Fruit fly (Drosophila melanogaster) whole organism, wandering third instar larva: ENCODE results near the gene crm.
A peak's percentile ranks its signal among the peaks of the same experiment; 100 is the strongest.

Experiments used
- Abd-B ChIP-seq: fragments of >200 bp; optimal IDR thresholded peaks from 2 replicates; lab custom pipeline; 2017; ENCODE audit warnings: missing biosample characterization, missing genetic modification characterization
- CG9705 ChIP-seq: fragments of 200-800 bp; sonication (Bioruptor generic); optimal IDR thresholded peaks from 2 replicates; lab custom pipeline; 2018; ENCODE audit warnings: missing biosample characterization, mild to moderate bottlenecking, missing genetic modification characterization
- CrebA ChIP-seq: fragments of 200-800 bp; sonication (Bioruptor generic); optimal IDR thresholded peaks from 2 replicates; lab custom pipeline; 2016; ENCODE audit warnings: missing biosample characterization, mild to moderate bottlenecking, missing genetic modification characterization, borderline replicate concordance
- Dfd ChIP-seq: fragments of >200 bp; optimal IDR thresholded peaks from 2 replicates; lab custom pipeline; 2017; ENCODE audit warnings: missing biosample characterization, missing genetic modification characterization
- GATAd ChIP-seq: sonication (Bioruptor generic); optimal IDR thresholded peaks from 2 replicates; lab custom pipeline; 2016; ENCODE audit warnings: missing biosample characterization, missing genetic modification characterization
- HLH106 ChIP-seq: fragments of 200-800 bp; optimal IDR thresholded peaks from 3 replicates; lab custom pipeline; 2019; ENCODE audit warnings: missing biosample characterization, mild to moderate bottlenecking, missing genetic modification characterization, moderate library complexity
- Hnf4 ChIP-seq: fragments of 200-800 bp; sonication (Bioruptor generic); optimal IDR thresholded peaks from 2 replicates; lab custom pipeline; 2016; ENCODE audit warnings: missing biosample characterization, mild to moderate bottlenecking, missing genetic modification characterization
- Jra ChIP-seq: sonication (Bioruptor generic); optimal IDR thresholded peaks from 2 replicates; lab custom pipeline; 2016; ENCODE audit warnings: missing biosample characterization, missing genetic modification characterization
- Myc ChIP-seq: fragments of >200 bp; optimal IDR thresholded peaks from 2 replicates; lab custom pipeline; 2017
- N ChIP-seq: fragments of >200 bp; optimal IDR thresholded peaks from 2 replicates; lab custom pipeline; 2018; ENCODE audit warnings: missing biosample characterization, missing external identifiers, missing genetic modification characterization
- OdsH ChIP-seq: fragments of 200-800 bp; sonication (Bioruptor generic); optimal IDR thresholded peaks from 2 replicates; lab custom pipeline; 2016; ENCODE audit warnings: missing biosample characterization, mild to moderate bottlenecking, missing genetic modification characterization
- Rel ChIP-seq, 2 experiments: fragments of 200-800 bp; sonication (Bioruptor generic) in 1 of 2; optimal IDR thresholded peaks; 2 replicates in 1 of 2; 3 replicates in 1 of 2; lab custom pipeline; 2016 to 2019; ENCODE audit warnings: mild to moderate bottlenecking in 2 of 2, missing biosample characterization in 2 of 2, missing genetic modification characterization in 2 of 2, moderate library complexity in 1 of 2
- Sp1 ChIP-seq: fragments of 200-800 bp; sonication (Bioruptor generic); optimal IDR thresholded peaks from 3 replicates; lab custom pipeline; 2019; ENCODE audit warnings: missing biosample characterization, mild to moderate bottlenecking, missing genetic modification characterization, moderate library complexity
- Vsx2 ChIP-seq: fragments of 200-300, 225-300 bp; sonication (Bioruptor generic); optimal IDR thresholded peaks from 2 replicates; lab custom pipeline; 2018; ENCODE audit warnings: missing biosample characterization, missing genetic modification characterization; ENCODE audit not compliant: partially characterized antibody
- brk ChIP-seq: fragments of 200-800 bp; sonication (Bioruptor generic); optimal IDR thresholded peaks from 2 replicates; lab custom pipeline; 2016; ENCODE audit warnings: missing biosample characterization, mild to moderate bottlenecking, missing genetic modification characterization
- dl ChIP-seq, 2 experiments: fragments of 175-275, 200-275 bp in 1 of 2; fragments of 200-275 bp in 1 of 2; sonication (Bioruptor generic); optimal IDR thresholded peaks; lab custom pipeline; 2018; ENCODE audit warnings: mild to moderate bottlenecking in 2 of 2, missing biosample characterization in 2 of 2, missing genetic modification characterization in 2 of 2, moderate library complexity in 2 of 2; ENCODE audit not compliant: partially characterized antibody in 2 of 2, insufficient read depth in 1 of 2
- dmrt93B ChIP-seq: fragments of 200-800 bp; sonication (Bioruptor generic); optimal IDR thresholded peaks from 2 replicates; lab custom pipeline; 2018; ENCODE audit warnings: missing biosample characterization, mild to moderate bottlenecking, missing genetic modification characterization
- dsf ChIP-seq: sonication (Bioruptor generic); optimal IDR thresholded peaks from 2 replicates; lab custom pipeline; 2016; ENCODE audit warnings: missing biosample characterization, missing genetic modification characterization, borderline replicate concordance
- ey ChIP-seq: fragments of 200-800 bp; sonication (Bioruptor generic); optimal IDR thresholded peaks from 2 replicates; lab custom pipeline; 2016; ENCODE audit warnings: missing biosample characterization, missing genetic modification characterization
- fru ChIP-seq: fragments of 200-800 bp; sonication (Bioruptor generic); optimal IDR thresholded peaks from 3 replicates; lab custom pipeline; 2016; ENCODE audit warnings: missing biosample characterization, mild to moderate bottlenecking, missing genetic modification characterization
- h ChIP-seq: fragments of 200-800 bp; sonication (Bioruptor generic); optimal IDR thresholded peaks from 3 replicates; lab custom pipeline; 2016; ENCODE audit warnings: missing biosample characterization, mild to moderate bottlenecking, missing genetic modification characterization
- jim ChIP-seq: fragments of 175-275, 200-325 bp; sonication (Bioruptor generic); optimal IDR thresholded peaks from 2 replicates; lab custom pipeline; 2016; ENCODE audit warnings: missing biosample characterization, mild to moderate bottlenecking, missing genetic modification characterization
- lola ChIP-seq: fragments of >200 bp; optimal IDR thresholded peaks from 2 replicates; lab custom pipeline; 2017; ENCODE audit warnings: missing biosample characterization, missing genetic modification characterization
- pan ChIP-seq: fragments of >200 bp; optimal IDR thresholded peaks from 2 replicates; lab custom pipeline; 2017
- psq ChIP-seq: fragments of 200-800 bp; sonication (Bioruptor generic); optimal IDR thresholded peaks from 3 replicates; lab custom pipeline; 2017; ENCODE audit warnings: missing biosample characterization, mild to moderate bottlenecking, missing genetic modification characterization, moderate library complexity
- rgr ChIP-seq: fragments of 200-800 bp; sonication (Bioruptor generic); optimal IDR thresholded peaks from 3 replicates; lab custom pipeline; 2016; ENCODE audit warnings: missing biosample characterization, mild to moderate bottlenecking, missing genetic modification characterization
- sage ChIP-seq: fragments of 200-800 bp; sonication (Bioruptor generic); optimal IDR thresholded peaks from 2 replicates; lab custom pipeline; 2016; ENCODE audit warnings: missing biosample characterization, mild to moderate bottlenecking, missing genetic modification characterization
- tai ChIP-seq: sonication (Bioruptor generic); optimal IDR thresholded peaks from 2 replicates; lab custom pipeline; 2016; ENCODE audit warnings: missing biosample characterization, missing genetic modification characterization
- woc ChIP-seq: sonication (Bioruptor generic); optimal IDR thresholded peaks from 2 replicates; lab custom pipeline; 2016; ENCODE audit warnings: missing biosample characterization, mild to moderate bottlenecking, missing genetic modification characterization

crm gene

dm6 chrX:2703693-2704092, 34.9 kb downstream of the crm start, which contains the start of gene Ugalt (continued):
- peak; percentile 100 for TF ChIP-seq dmrt93B (GFP tag; lab: Kevin White, UChicago)
- TF ChIP-seq, all 38 proteins: peak for 26

dm6 chrX:2698064-2698894, 40.3 kb downstream of the crm start, which contains the start of the genes Spg7 and Lint-O:
Gene Spg7 (minus strand): TSS chrX:2698211.
Gene Lint-O (plus strand): TSS chrX:2698701.
- TF ChIP-seq sage (GFP tag; lab: Kevin White, UChicago), result no peak

dm6 chrX:2693786-2694185, 44.8 kb downstream of the crm start, which contains the start of gene dyw:
Gene dyw (minus strand): TSS chrX:2693886.
- TF ChIP-seq Dfd (GFP tag; lab: Kevin White, UChicago) (no peak), CG9705 (GFP tag; lab: Kevin White, UChicago) (no peak), lola (GFP tag; lab: Kevin White, UChicago) (no peak)

dm6 chrX:2690376-2690775, 48.2 kb downstream of the crm start:
- TF ChIP-seq woc (GFP tag; lab: Kevin White, UChicago) (no peak), Sp1 (GFP tag; lab: Kevin White, UChicago) (no peak), jim (no peak), dl (GFP tag; optimal IDR thresholded peaks at IDR 0.05; lab: Kevin White, UChicago; ENCODE audit: insufficient read depth in 1 of 2, partially characterized antibody in 2 of 2) (no peak), h (GFP tag; lab: Kevin White, UChicago) (no peak), N (GFP tag; lab: Kevin White, UChicago) (no peak), tai (GFP tag; lab: Kevin White, UChicago) (no peak), Dfd (GFP tag; lab: Kevin White, UChicago) (no peak), pan (no peak), GATAd (no peak), Vsx2 (GFP tag; lab: Kevin White, UChicago) (no peak), Abd-B (GFP tag; lab: Kevin White, UChicago) (no peak), Rel (GFP tag; optimal IDR thresholded peaks at IDR 0.05; lab: Kevin White, UChicago) (no peak), Rel (tag; optimal IDR thresholded peaks at IDR 0.05; lab: Kevin White, UChicago) (no peak), rgr (GFP tag; lab: Kevin White, UChicago) (no peak), Jra (GFP tag; lab: Kevin White, UChicago) (no peak)

DNA sequence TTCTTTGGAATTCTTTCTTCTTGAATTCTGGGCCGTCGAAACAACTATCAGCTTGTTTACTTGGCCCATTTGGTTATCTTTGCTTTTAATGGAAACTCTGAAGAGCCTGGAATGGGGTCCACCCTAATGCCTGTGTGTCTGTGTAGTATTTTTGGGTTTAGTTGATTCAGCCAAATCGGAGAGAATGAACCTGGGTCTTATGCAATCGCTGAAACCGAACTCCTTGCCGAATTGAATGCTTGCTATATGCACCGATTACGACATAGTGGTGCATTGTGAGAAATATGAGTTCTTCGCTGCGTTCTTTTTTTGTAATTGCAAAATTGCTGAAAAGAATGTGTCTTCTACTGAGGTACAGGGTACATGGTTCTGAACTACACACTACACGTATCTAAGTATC, 51.6 kb downstream of the crm start:
- no peak for TF ChIP-seq Jra (GFP tag; lab: Kevin White, UChicago)
- no peak for TF ChIP-seq HLH106 (tag; lab: Kevin White, UChicago)
- TF ChIP-seq psq (GFP tag; lab: Kevin White, UChicago), result no peak
- no peak for TF ChIP-seq Sp1 (GFP tag; lab: Kevin White, UChicago)
- no peak for TF ChIP-seq woc (GFP tag; lab: Kevin White, UChicago)
- TF ChIP-seq Hnf4 (GFP tag; lab: Kevin White, UChicago), result no peak
- no peak for TF ChIP-seq brk (GFP tag; lab: Kevin White, UChicago)
- TF ChIP-seq Rel (GFP tag; optimal IDR thresholded peaks at IDR 0.05; lab: Kevin White, UChicago), result no peak
- no peak for TF ChIP-seq Rel (tag; optimal IDR thresholded peaks at IDR 0.05; lab: Kevin White, UChicago)
- TF ChIP-seq N (GFP tag; lab: Kevin White, UChicago), result no peak
- no peak for TF ChIP-seq dl (GFP tag; optimal IDR thresholded peaks at IDR 0.05; lab: Kevin White, UChicago; ENCODE audit: insufficient read depth in 1 of 2, partially characterized antibody in 2 of 2)
- no peak for TF ChIP-seq Myc (lab: Kevin White, UChicago)
- no peak for TF ChIP-seq OdsH
- TF ChIP-seq CrebA (GFP tag; lab: Kevin White, UChicago), result no peak
- no peak for TF ChIP-seq ey
- no peak for TF ChIP-seq fru (GFP tag; lab: Kevin White, UChicago)
- no peak for TF ChIP-seq dmrt93B (GFP tag; lab: Kevin White, UChicago)
- no peak for TF ChIP-seq jim
- no peak for TF ChIP-seq dsf
